Fruit fly (Drosophila melanogaster) whole organism, embryonic: ENCODE data around the gene N.

Source experiments
- Adf1 ChIP-seq: fragments of 200-800 bp; sonication (Bioruptor generic); IDR thresholded peaks from 2 replicates; pipeline ENCODE4 v1.3.6; 2022; ENCODE audit warnings: missing biosample characterization, missing genetic modification characterization
- Bteb2 ChIP-seq: fragments of 200-800 bp; sonication (Bioruptor generic); optimal IDR thresholded peaks from 2 replicates; lab custom pipeline; 2016; ENCODE audit warnings: missing biosample characterization, missing genetic modification characterization
- CG15479 ChIP-seq: fragments of 200-800 bp; sonication (Bioruptor generic); optimal IDR thresholded peaks from 3 replicates; lab custom pipeline; 2019; ENCODE audit warnings: missing biosample characterization, mild to moderate bottlenecking, missing genetic modification characterization, moderate library complexity
- CG15601 ChIP-seq: fragments of 200-800 bp; sonication (Bioruptor generic); optimal IDR thresholded peaks from 3 replicates; lab custom pipeline; 2019; ENCODE audit warnings: missing biosample characterization, mild to moderate bottlenecking, missing genetic modification characterization, moderate library complexity
- CG1603 ChIP-seq: fragments of 200-800 bp; sonication (Bioruptor generic); optimal IDR thresholded peaks from 2 replicates; lab custom pipeline; 2019; ENCODE audit warnings: missing biosample characterization, mild to moderate bottlenecking, missing genetic modification characterization, moderate library complexity
- CG1832 ChIP-seq: fragments of 200-800 bp; sonication (Bioruptor generic); optimal IDR thresholded peaks from 2 replicates; lab custom pipeline; 2017; ENCODE audit warnings: missing biosample characterization, mild to moderate bottlenecking, missing genetic modification characterization, inconsistent platforms
- CG18476 ChIP-seq: fragments of 200-800 bp; sonication (Bioruptor generic); optimal IDR thresholded peaks from 2 replicates; lab custom pipeline; 2016; ENCODE audit warnings: missing biosample characterization, mild to moderate bottlenecking, missing genetic modification characterization
- CG18764 ChIP-seq: fragments of 200-800 bp; sonication (Bioruptor generic); optimal IDR thresholded peaks from 3 replicates; lab custom pipeline; 2016; ENCODE audit warnings: missing biosample characterization, missing genetic modification characterization
- CG2889 ChIP-seq: fragments of 200-800 bp; sonication (Bioruptor generic); IDR thresholded peaks from 3 replicates; pipeline ENCODE4 v1.3.6; 2022; ENCODE audit warnings: missing biosample characterization, missing genetic modification characterization
- CG3163 ChIP-seq: fragments of 200-800 bp; sonication (Bioruptor generic); optimal IDR thresholded peaks from 3 replicates; lab custom pipeline; 2016; ENCODE audit warnings: missing biosample characterization, missing genetic modification characterization
- CG32772 ChIP-seq: fragments of 200-800 bp; sonication (Bioruptor generic); IDR thresholded peaks from 2 replicates; pipeline ENCODE4 v1.3.6; 2022; ENCODE audit warnings: missing biosample characterization, missing genetic modification characterization
- CG4282 ChIP-seq: fragments of 200-800 bp; sonication (Bioruptor generic); optimal IDR thresholded peaks from 2 replicates; lab custom pipeline; 2016; ENCODE audit warnings: missing biosample characterization, missing genetic modification characterization
- CG4730 ChIP-seq: fragments of 200-800 bp; sonication (Bioruptor generic); IDR thresholded peaks from 2 replicates; pipeline ENCODE4 v1.3.6; 2022; ENCODE audit warnings: missing biosample characterization, missing genetic modification characterization
- CG5180 ChIP-seq: fragments of 200-800 bp; sonication (Bioruptor generic); optimal IDR thresholded peaks from 3 replicates; lab custom pipeline; 2017; ENCODE audit warnings: missing biosample characterization, missing genetic modification characterization, mild to moderate bottlenecking, moderate library complexity, missing genetic modification reagents
- CG5953 ChIP-seq: fragments of 200-800 bp; sonication (Bioruptor generic); IDR thresholded peaks from 2 replicates; pipeline ENCODE4 v1.3.6; 2022; ENCODE audit warnings: missing biosample characterization, missing genetic modification characterization
- CG7556 ChIP-seq: fragments of 200-800 bp; sonication (Bioruptor generic); optimal IDR thresholded peaks from 2 replicates; lab custom pipeline; 2017; ENCODE audit warnings: missing biosample characterization, mild to moderate bottlenecking, missing genetic modification characterization
- D ChIP-seq, 2 experiments: fragments of 200-800 bp in 1 of 2; fragments of >200 bp in 1 of 2; sonication (Bioruptor generic) in 1 of 2; optimal IDR thresholded peaks; 2 replicates in 1 of 2; 3 replicates in 1 of 2; lab custom pipeline; 2017; ENCODE audit warnings: mild to moderate bottlenecking in 1 of 2, missing biosample characterization in 1 of 2, missing genetic modification characterization in 1 of 2, missing genetic modification reagents in 1 of 2
- D19B ChIP-seq: fragments of 200-800 bp; sonication (Bioruptor generic); optimal IDR thresholded peaks from 2 replicates; lab custom pipeline; 2017; ENCODE audit warnings: missing biosample characterization, mild to moderate bottlenecking, missing genetic modification characterization
- Deaf1 ChIP-seq: fragments of 200-800 bp; optimal IDR thresholded peaks from 3 replicates; lab custom pipeline; 2019; ENCODE audit warnings: missing biosample characterization, mild to moderate bottlenecking, missing genetic modification characterization, moderate library complexity
- Gug ChIP-seq: fragments of 200-800 bp; sonication (Bioruptor generic); IDR thresholded peaks from 4 replicates; pipeline ENCODE4 v1.3.6; 2022; ENCODE audit warnings: missing biosample characterization, missing genetic modification characterization
- HLH3B ChIP-seq: fragments of 200-800 bp; sonication (Bioruptor generic); IDR thresholded peaks from 2 replicates; pipeline ENCODE4 v1.3.6; 2022; ENCODE audit warnings: missing biosample characterization, missing genetic modification characterization
- HmgD ChIP-seq: fragments of 200-800 bp; sonication (Bioruptor generic); optimal IDR thresholded peaks from 3 replicates; lab custom pipeline; 2016; ENCODE audit warnings: missing biosample characterization, missing genetic modification characterization
- Hmx ChIP-seq: fragments of 200-800 bp; sonication (Bioruptor generic); optimal IDR thresholded peaks from 2 replicates; lab custom pipeline; 2016; ENCODE audit warnings: missing biosample characterization, missing genetic modification characterization
- Lhr ChIP-seq: fragments of 200-800 bp; sonication (Bioruptor generic); optimal IDR thresholded peaks from 3 replicates; lab custom pipeline; 2017; ENCODE audit warnings: mild to moderate bottlenecking, missing biosample characterization, missing genetic modification reagents, missing genetic modification characterization
- MTF-1 ChIP-seq: fragments of 200-800 bp; sonication (Bioruptor generic); optimal IDR thresholded peaks from 2 replicates; lab custom pipeline; 2018; ENCODE audit warnings: missing biosample characterization, mild to moderate bottlenecking, missing genetic modification characterization, borderline replicate concordance
- NC2β ChIP-seq: fragments of 200-800 bp; sonication (Bioruptor generic); optimal IDR thresholded peaks from 2 replicates; lab custom pipeline; 2016; ENCODE audit warnings: missing biosample characterization, missing genetic modification characterization
- Nf-YC ChIP-seq: fragments of 200-800 bp; optimal IDR thresholded peaks from 3 replicates; lab custom pipeline; 2019; ENCODE audit warnings: missing biosample characterization, mild to moderate bottlenecking, missing genetic modification characterization, moderate library complexity
- Six4 ChIP-seq: fragments of 200-800 bp; sonication (Bioruptor generic); optimal IDR thresholded peaks from 2 replicates; lab custom pipeline; 2016; ENCODE audit warnings: missing biosample characterization, missing genetic modification characterization
- ase ChIP-seq: fragments of 200-800 bp; sonication (Bioruptor generic); IDR thresholded peaks from 3 replicates; pipeline ENCODE4 v1.3.6; 2022; ENCODE audit warnings: missing biosample characterization, missing genetic modification characterization
- bsh ChIP-seq, 2 experiments: fragments of 200-800 bp; sonication (Bioruptor generic); optimal IDR thresholded peaks; 2 replicates each; lab custom pipeline; 2017 to 2018; ENCODE audit warnings: mild to moderate bottlenecking in 2 of 2, missing biosample characterization in 2 of 2, missing genetic modification characterization in 2 of 2, moderate library complexity in 1 of 2
- cg ChIP-seq: fragments of 200-800 bp; sonication (Bioruptor generic); optimal IDR thresholded peaks from 3 replicates; lab custom pipeline; 2019; ENCODE audit warnings: missing biosample characterization, mild to moderate bottlenecking, missing genetic modification characterization, moderate library complexity
- chif ChIP-seq, 2 experiments: fragments of 200-800 bp; sonication (Bioruptor generic); optimal IDR thresholded peaks; 3 replicates each; lab custom pipeline; 2016; ENCODE audit warnings: missing biosample characterization in 2 of 2, missing genetic modification characterization in 2 of 2
- crol ChIP-seq: fragments of 200-800 bp; sonication (Bioruptor generic); IDR thresholded peaks from 2 replicates; pipeline ENCODE4 v1.3.6; 2022; ENCODE audit warnings: missing biosample characterization, missing genetic modification characterization
- dan ChIP-seq: fragments of 200-800 bp; sonication (Bioruptor generic); IDR thresholded peaks from 2 replicates; pipeline ENCODE4 v1.3.6; 2022; ENCODE audit warnings: missing biosample characterization, missing genetic modification characterization
- ewg ChIP-seq: fragments of 200-800 bp; sonication (Bioruptor generic); optimal IDR thresholded peaks from 3 replicates; lab custom pipeline; 2017; ENCODE audit warnings: mild to moderate bottlenecking, missing biosample characterization, missing genetic modification reagents, missing genetic modification characterization
- fd3F ChIP-seq: fragments of 200-800 bp; sonication (Bioruptor generic); optimal IDR thresholded peaks from 2 replicates; lab custom pipeline; 2018; ENCODE audit warnings: missing biosample characterization, mild to moderate bottlenecking, missing genetic modification characterization, moderate library complexity
- hkb ChIP-seq, 2 experiments: fragments of 200-800 bp in 1 of 2; fragments of >200 bp in 1 of 2; sonication (Bioruptor generic) in 1 of 2; IDR thresholded peaks in 1 of 2; optimal IDR thresholded peaks in 1 of 2; 2 replicates each; pipeline versions ENCODE4 v1.3.6 to Lab custom; 2017 to 2022; ENCODE audit warnings: missing biosample characterization in 1 of 2, missing genetic modification characterization in 1 of 2
- ken ChIP-seq: fragments of 200-800 bp; sonication (Bioruptor generic); IDR thresholded peaks from 3 replicates; pipeline ENCODE4 v1.3.6; 2022; ENCODE audit warnings: missing biosample characterization, missing genetic modification characterization
- knrl ChIP-seq: fragments of 200-800 bp; sonication (Bioruptor generic); IDR thresholded peaks from 3 replicates; pipeline ENCODE4 v1.3.6; 2022; ENCODE audit warnings: missing biosample characterization, missing genetic modification characterization; ENCODE audit not compliant: partially characterized antibody
- lilli ChIP-seq: fragments of 200-800 bp; sonication (Bioruptor generic); optimal IDR thresholded peaks from 3 replicates; lab custom pipeline; 2016; ENCODE audit warnings: missing biosample characterization, missing genetic modification characterization
- nom ChIP-seq: fragments of 200-800 bp; sonication (Bioruptor generic); optimal IDR thresholded peaks from 2 replicates; lab custom pipeline; 2017; ENCODE audit warnings: missing biosample characterization, missing genetic modification characterization, mild to moderate bottlenecking, moderate library complexity, missing genetic modification reagents
- rib ChIP-seq: fragments of 200-800 bp; sonication (Bioruptor generic); IDR thresholded peaks from 2 replicates; pipeline ENCODE4 v1.3.6; 2022; ENCODE audit warnings: missing biosample characterization, missing genetic modification characterization
- sqz ChIP-seq: fragments of 200-800 bp; sonication (Bioruptor generic); optimal IDR thresholded peaks from 3 replicates; lab custom pipeline; 2018; ENCODE audit warnings: missing biosample characterization, mild to moderate bottlenecking, missing genetic modification characterization
- ssp ChIP-seq: fragments of 200-800 bp; sonication (Bioruptor generic); IDR thresholded peaks from 2 replicates; pipeline ENCODE4 v1.3.6; 2022; ENCODE audit warnings: missing biosample characterization, missing genetic modification characterization
- zen2 ChIP-seq: fragments of 200-800 bp; sonication (Bioruptor generic); IDR thresholded peaks from 3 replicates; pipeline ENCODE4 v1.3.6; 2022; ENCODE audit warnings: missing biosample characterization, missing genetic modification characterization; ENCODE audit not compliant: partially characterized antibody

The N gene

dm6 chrX:3135102-3135393 is 378 bp downstream of the N start (continued):
- TF ChIP-seq CG15479 (peak; percentile 45), Bteb2 (GFP tag; lab: Kevin White, UChicago) (no peak), D19B (GFP tag; lab: Kevin White, UChicago) (no peak), zen2 (GFP tag; lab: Robert Waterston, UW) (no peak), Nf-YC (tag; lab: Kevin White, UChicago) (no peak), D (optimal IDR thresholded peaks at IDR 0.05; lab: Kevin White, UChicago) (no peak), D (GFP tag; optimal IDR thresholded peaks at IDR 0.05; lab: Kevin White, UChicago) (no peak), CG7556 (GFP tag; lab: Kevin White, UChicago) (no peak), Hmx (GFP tag; lab: Kevin White, UChicago) (no peak), HmgD (no peak), CG18476 (GFP tag; lab: Kevin White, UChicago) (no peak), CG5953 (GFP tag; lab: Robert Waterston, UW) (no peak), CG1832 (GFP tag; lab: Kevin White, UChicago) (peak; percentile 82)

- TF ChIP-seq Deaf1 (tag; lab: Kevin White, UChicago) (no peak), nom (GFP tag; lab: Kevin White, UChicago) (no peak), crol (GFP tag; lab: Robert Waterston, UW) (0 out of 2 replicates have a peak, but pooled peaks have one; percentile 8), CG4282 (GFP tag; lab: Kevin White, UChicago) (no peak), Adf1 (GFP tag; lab: Robert Waterston, UW) (peak; percentile 55), ssp (GFP tag; lab: Robert Waterston, UW) (no peak), rib (GFP tag; lab: Robert Waterston, UW) (no peak)
These were observed 950 bp downstream of the N start for dm6 chrX:3135620-3136019.

- no peak for TF ChIP-seq ase (GFP tag; lab: Robert Waterston, UW)
- TF ChIP-seq sqz, result peak; percentile 71
- TF ChIP-seq cg (GFP tag; lab: Kevin White, UChicago), result no peak
- peak; percentile 11; the same call in 1 of the 2 replicates for TF ChIP-seq Adf1 (GFP tag; lab: Robert Waterston, UW)
- TF ChIP-seq chif (GFP tag; optimal IDR thresholded peaks at IDR 0.05; lab: Kevin White, UChicago), result peak; percentile 0 to 31
- TF ChIP-seq dan (GFP tag; lab: Robert Waterston, UW), result no peak
- no peak for TF ChIP-seq HmgD
- TF ChIP-seq CG1603, result peak; percentile 34
- TF ChIP-seq fd3F (GFP tag; lab: Kevin White, UChicago), result no peak
- peak; percentile 26 for TF ChIP-seq NC2β
- TF ChIP-seq ewg, result no peak
- peak in 1 of 2 experiments; percentile 20 for TF ChIP-seq bsh (GFP tag; optimal IDR thresholded peaks at IDR 0.05; lab: Kevin White, UChicago)
- TF ChIP-seq hkb (optimal IDR thresholded peaks at IDR 0.05; lab: Kevin White, UChicago), result no peak
- peak; percentile 49; the same call in 1 of the 2 replicates for TF ChIP-seq hkb (GFP tag; IDR thresholded peaks at IDR 0.05; lab: Robert Waterston, UW)
- no peak for TF ChIP-seq CG2889 (GFP tag; lab: Robert Waterston, UW)
- TF ChIP-seq CG4730 (GFP tag; lab: Robert Waterston, UW), result no peak
- no peak for TF ChIP-seq Gug (GFP tag; lab: Robert Waterston, UW)
- TF ChIP-seq MTF-1, result no peak
- TF ChIP-seq lilli (GFP tag; lab: Kevin White, UChicago), result no peak
- TF ChIP-seq knrl (GFP tag; lab: Robert Waterston, UW), result no peak
- TF ChIP-seq CG15601 (tag; lab: Kevin White, UChicago), result no peak
- TF ChIP-seq CG5180 (GFP tag; lab: Kevin White, UChicago), result peak; percentile 16
- peak; percentile 24 for TF ChIP-seq CG3163
- no peak for TF ChIP-seq CG18764 (GFP tag; lab: Kevin White, UChicago)
- TF ChIP-seq Six4 (GFP tag; lab: Kevin White, UChicago), result peak; percentile 43
- TF ChIP-seq CG32772 (GFP tag; lab: Robert Waterston, UW), result no peak
- peak; percentile 23 for TF ChIP-seq CG15479
- peak; percentile 16; the same call in 1 of the 2 replicates for TF ChIP-seq HLH3B (GFP tag; lab: Robert Waterston, UW)
- TF ChIP-seq ken, result no peak
- peak; percentile 1 for TF ChIP-seq Lhr (GFP tag; lab: Kevin White, UChicago)
These were observed 1.8 kb downstream of the N start for dm6 chrX:3136338-3137086.
